Worm (Caenorhabditis elegans) whole organism, dauer: ENCODE results near the gene T28A11.3.

Experiments
- unc-62 ChIP-seq: sonication (generic microtip); optimal IDR thresholded peaks from 2 replicates; lab custom pipeline; 2017; ENCODE audit warnings: missing biosample characterization, missing genetic modification reagents, missing genetic modification characterization

The T28A11.3 gene

DNA sequence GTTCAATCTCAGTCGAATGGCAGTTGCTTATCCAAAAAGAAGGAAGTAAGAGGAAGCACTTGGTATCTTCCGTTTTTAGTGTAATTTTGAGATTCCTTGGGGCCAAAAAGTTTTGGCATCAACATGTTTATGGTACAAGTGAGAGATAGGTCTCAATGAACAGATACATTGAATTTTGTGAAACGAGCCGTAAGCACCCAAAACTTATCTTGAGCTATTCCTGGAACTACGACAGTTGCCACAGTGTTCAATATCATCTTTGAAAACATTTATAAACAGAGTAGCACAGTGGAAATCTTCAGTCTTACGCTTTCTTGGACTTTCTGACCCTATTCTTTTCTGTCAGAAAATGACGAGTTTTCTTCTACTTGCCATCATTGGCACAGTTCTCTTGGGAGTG lies at the start of gene T28A11.3:
Gene T28A11.3, plus strand, starts transcription at position 301 of the 400 bp plus-strand sequence.
- TF ChIP-seq unc-62 (GFP tag; lab: Kevin White, UChicago): no peak

DNA sequence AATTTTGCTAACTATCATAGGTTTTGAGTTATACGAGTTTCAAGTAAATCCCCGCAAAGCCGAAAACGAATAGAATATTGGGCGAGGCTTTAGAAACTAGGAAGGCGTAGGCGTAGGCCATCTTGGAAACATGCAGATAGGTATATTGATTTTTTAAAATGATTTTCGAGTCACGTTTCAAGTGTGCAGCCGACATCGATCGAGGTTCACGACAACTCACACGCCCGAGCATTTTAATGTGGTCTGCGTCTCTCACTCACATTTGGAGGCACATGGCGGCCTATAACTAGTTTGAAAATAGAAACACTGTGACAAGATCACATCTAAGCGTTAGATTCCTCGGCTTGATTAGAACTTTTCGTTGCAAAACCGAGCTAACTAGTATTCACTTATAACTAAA lies 47.8 kb upstream of the T28A11.3 start, which contains the start of gene K08D9.2:
Gene K08D9.2, plus strand, starts transcription at position 301 of the 400 bp plus-strand sequence.
- no peak for TF ChIP-seq unc-62 (GFP tag; lab: Kevin White, UChicago)

DNA sequence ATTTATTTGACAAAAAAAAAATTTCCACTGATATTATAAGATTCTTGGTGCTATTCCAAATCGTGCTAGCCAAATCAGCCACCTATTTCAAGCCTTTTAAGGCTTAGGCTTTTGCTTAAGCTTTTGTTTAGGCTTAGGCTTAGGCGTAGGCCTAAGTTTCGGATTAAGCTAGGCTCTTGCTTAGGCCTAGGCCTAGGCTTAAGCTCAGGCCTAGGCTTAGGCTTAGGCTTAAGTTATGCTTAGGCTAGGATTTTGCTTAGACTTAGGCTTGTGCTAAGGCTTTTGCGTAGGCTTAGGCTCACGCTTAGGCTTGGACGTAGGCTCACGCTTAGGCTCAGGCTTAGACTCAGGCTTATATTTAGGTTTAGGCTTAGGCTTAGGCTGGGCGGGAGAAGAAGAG lies 45.0 kb upstream of the T28A11.3 start:
- no peak for TF ChIP-seq unc-62 (GFP tag; lab: Kevin White, UChicago)

- TF ChIP-seq unc-62 (GFP tag; lab: Kevin White, UChicago): no peak
Measured at ce11 chrV:3230597-3230996, 44.5 kb upstream of the T28A11.3 start, which contains the start of gene K08D9.10. K08D9.10 (plus strand) TSS chrV:3230897.

- TF ChIP-seq unc-62 (GFP tag; lab: Kevin White, UChicago): no peak
Measured at ce11 chrV:3234887-3235286, 40.2 kb upstream of the T28A11.3 start, which contains the start of gene K08D9.6. K08D9.6 (minus strand) TSS chrV:3234987.

DNA sequence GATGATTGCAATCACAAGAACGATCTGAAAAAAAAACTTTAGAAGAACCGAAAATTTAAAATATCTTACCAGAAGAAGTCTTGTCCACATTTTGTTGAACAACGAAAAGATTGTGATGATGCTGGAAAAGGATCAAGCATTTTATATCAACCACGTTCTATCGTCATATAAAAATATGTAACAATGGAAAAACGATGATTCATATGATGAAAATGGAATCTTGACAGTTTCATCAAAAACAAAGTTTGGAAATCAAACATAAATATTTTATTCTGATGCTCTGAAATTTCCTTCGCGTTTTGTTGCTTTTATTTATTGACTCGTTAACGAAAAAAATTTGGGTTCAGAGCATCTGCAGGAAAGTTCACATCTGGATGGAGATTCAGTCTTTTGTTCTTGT lies 38.5 kb upstream of the T28A11.3 start, which contains the start of the genes K08D9.9 and str-16:
Gene K08D9.9, minus strand, starts transcription at position 101 of the 400 bp plus-strand sequence.
Gene str-16, plus strand, starts transcription at position 266 of the 400 bp plus-strand sequence.
- TF ChIP-seq unc-62 (GFP tag; lab: Kevin White, UChicago): no peak

DNA sequence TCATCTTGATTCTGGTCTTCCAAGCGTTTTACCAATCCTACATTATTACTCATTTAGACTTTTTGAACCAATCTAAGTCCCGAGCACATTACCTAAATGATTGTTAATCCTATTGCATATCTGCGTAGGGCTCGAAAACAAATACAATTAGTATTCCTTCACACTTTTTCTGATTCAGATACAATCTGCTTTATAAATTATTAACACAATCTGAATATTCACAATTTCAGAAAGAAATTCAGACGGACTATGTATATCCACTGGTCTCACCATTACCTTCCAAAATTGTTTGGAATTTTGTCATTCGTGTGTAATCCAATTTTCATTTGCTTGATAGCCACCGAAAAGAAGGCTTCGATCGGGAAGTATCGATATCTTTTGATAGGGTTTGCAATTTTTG lies 34.0 kb upstream of the T28A11.3 start, which contains the start of gene srj-11:
Gene srj-11, plus strand, starts transcription at position 250 of the 400 bp plus-strand sequence.
- no peak for TF ChIP-seq unc-62 (GFP tag; lab: Kevin White, UChicago)

- TF ChIP-seq unc-62 (GFP tag; lab: Kevin White, UChicago): no peak
Measured at ce11 chrV:3242984-3243383, 32.1 kb upstream of the T28A11.3 start, which contains the start of gene gst-23. gst-23 (plus strand) TSS chrV:3243284.

ce11 chrV:3244703-3245102 lies 30.4 kb upstream of the T28A11.3 start, which contains the start of gene srj-7:
srj-7 (plus strand) TSS chrV:3245003.
- no peak for TF ChIP-seq unc-62 (GFP tag; lab: Kevin White, UChicago)

DNA sequence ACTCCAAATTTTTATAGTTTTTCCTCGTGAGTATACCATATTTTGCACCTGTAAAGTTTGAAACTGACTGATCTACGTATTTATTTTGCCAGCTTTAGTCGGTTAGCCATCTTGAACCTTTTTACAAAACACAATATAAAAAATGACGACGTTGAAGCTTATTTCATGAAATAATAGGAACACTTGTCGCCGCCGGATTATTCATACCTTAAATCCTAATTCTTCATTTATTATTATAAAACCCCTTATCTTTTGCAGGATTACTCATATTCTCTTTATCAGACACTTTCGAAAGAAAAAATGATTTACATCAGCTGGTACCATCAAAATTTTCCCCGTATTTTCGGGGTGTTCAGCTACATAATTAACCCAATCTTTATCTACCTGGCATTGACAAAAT lies 27.6 kb upstream of the T28A11.3 start, which contains the start of gene srj-8:
Gene srj-8, plus strand, starts transcription at position 301 of the 400 bp plus-strand sequence.
- no peak for TF ChIP-seq unc-62 (GFP tag; lab: Kevin White, UChicago)

DNA sequence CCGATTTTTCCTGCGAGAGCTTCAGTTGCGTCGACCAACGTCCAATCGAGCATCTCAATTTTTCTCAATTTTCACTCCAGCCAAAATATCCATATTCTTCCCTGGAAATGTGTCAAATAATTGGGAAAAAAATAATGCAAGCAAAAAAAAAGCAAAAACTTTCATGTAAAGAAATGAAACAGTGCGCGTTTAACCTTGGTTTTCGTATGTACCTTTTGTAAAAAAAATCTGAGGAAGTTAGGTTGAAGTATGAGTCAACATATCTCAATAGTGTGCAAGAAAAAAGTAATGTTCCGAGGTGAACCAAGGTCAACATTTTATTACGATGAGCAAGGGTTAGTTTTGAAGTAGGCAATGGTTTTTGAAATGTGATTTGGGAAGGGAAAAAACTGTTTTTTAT lies 25.0 kb upstream of the T28A11.3 start, which contains the start of gene T28A11.13:
Gene T28A11.13, minus strand, starts transcription at position 101 of the 400 bp plus-strand sequence.
- no peak for TF ChIP-seq unc-62 (GFP tag; lab: Kevin White, UChicago)

ce11 chrV:3256051-3256450 lies 19.1 kb upstream of the T28A11.3 start, which contains the start of gene srt-63:
srt-63 (minus strand) TSS chrV:3256151.
- no peak for TF ChIP-seq unc-62 (GFP tag; lab: Kevin White, UChicago)

ce11 chrV:3256809-3257208 lies 18.3 kb upstream of the T28A11.3 start:
- TF ChIP-seq unc-62 (GFP tag; lab: Kevin White, UChicago): no peak

- no peak for TF ChIP-seq unc-62 (GFP tag; lab: Kevin White, UChicago)
Measured at ce11 chrV:3257277-3257676, 17.9 kb upstream of the T28A11.3 start, which contains the start of gene T28A11.22. T28A11.22 (plus strand) TSS chrV:3257577.

- no peak for TF ChIP-seq unc-62 (GFP tag; lab: Kevin White, UChicago)
Measured at ce11 chrV:3259168-3259622, 15.9 kb upstream of the T28A11.3 start, which contains the start of gene T28A11.16. T28A11.16 (minus strand) TSS chrV:3259218.

DNA sequence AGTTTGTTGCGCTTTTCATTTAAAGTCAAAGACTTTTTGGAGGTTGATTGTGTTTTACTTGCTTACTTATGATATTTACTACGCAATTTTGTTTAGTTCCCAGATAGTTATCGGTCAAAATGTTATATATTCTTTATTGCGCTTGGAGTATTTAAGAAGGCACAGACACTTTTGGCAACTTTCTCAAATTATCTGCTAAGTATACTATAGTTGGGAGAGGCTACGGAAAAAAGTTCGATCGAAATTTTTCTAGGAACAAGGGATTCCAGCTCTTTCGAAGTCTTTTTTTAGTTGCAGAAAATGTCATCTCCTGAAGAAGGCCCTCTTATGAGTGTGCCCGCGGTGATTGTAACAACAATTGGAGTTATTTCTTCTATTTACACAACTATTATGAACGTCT lies 15.1 kb upstream of the T28A11.3 start, which contains the start of gene srbc-5:
Gene srbc-5, plus strand, starts transcription at position 301 of the 400 bp plus-strand sequence.
- TF ChIP-seq unc-62 (GFP tag; lab: Kevin White, UChicago): no peak

DNA sequence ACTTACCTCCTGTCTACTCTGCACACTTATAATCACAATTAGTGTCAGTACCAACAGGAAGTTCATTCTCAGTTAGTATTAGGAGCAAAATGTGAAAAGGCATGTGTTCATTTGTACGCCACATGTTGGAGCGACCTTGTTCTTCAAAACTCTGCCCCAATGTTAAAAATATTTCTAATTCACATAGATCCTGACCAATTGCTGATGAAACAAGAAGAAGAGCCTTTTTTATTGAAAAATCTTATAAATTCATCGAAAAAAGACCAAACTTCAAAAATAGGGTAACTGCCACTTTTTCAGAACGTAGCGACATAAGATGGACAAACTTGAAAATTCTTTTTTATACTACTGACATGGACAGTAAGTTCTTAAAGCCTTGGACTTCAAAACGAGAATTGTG lies 8.9 kb upstream of the T28A11.3 start, which contains the start of gene T28A11.17:
Gene T28A11.17, minus strand, starts transcription at position 101 of the 400 bp plus-strand sequence.
- no peak for TF ChIP-seq unc-62 (GFP tag; lab: Kevin White, UChicago)
